Worm (Caenorhabditis elegans) whole organism, late embryonic: Measurements from ENCODE around the gene abf-4.
"Not testable (repeated sequence)": the region's sequence is repeated elsewhere in the genome, so short reads cannot be mapped to it uniquely, and the experiment has no call there.

Experiments used
- ama-1 ChIP-seq: fragments of 150-350 bp; optimal IDR thresholded peaks from 2 replicates; lab custom pipeline; 2014
- elt-2 ChIP-seq: sonication (generic microtip); optimal IDR thresholded peaks from 2 replicates; lab custom pipeline; 2016; ENCODE audit warnings: missing genetic modification reagents, missing genetic modification characterization, missing compliant biosample characterization
- ets-4 ChIP-seq: sonication (generic microtip); optimal IDR thresholded peaks from 2 replicates; lab custom pipeline; 2016; ENCODE audit warnings: missing genetic modification characterization, missing compliant biosample characterization
- fax-1 ChIP-seq: sonication (generic microtip); optimal IDR thresholded peaks from 2 replicates; lab custom pipeline; 2016; ENCODE audit warnings: missing genotype, missing genetic modification characterization, missing compliant biosample characterization
- fkh-10 ChIP-seq: fragments of 150-350 bp; optimal IDR thresholded peaks from 2 replicates; lab custom pipeline; 2014; ENCODE audit warnings: missing biosample characterization, missing genetic modification reagents, missing genetic modification characterization
- odd-2 ChIP-seq: sonication (generic microtip); optimal IDR thresholded peaks from 2 replicates; lab custom pipeline; 2017; ENCODE audit warnings: antibody characterized with exemption, mild to moderate bottlenecking, missing genetic modification characterization, missing compliant biosample characterization
- ztf-16 ChIP-seq: sonication (generic microtip); optimal IDR thresholded peaks from 2 replicates; lab custom pipeline; 2017; ENCODE audit warnings: missing genetic modification characterization, missing compliant biosample characterization

DNA sequence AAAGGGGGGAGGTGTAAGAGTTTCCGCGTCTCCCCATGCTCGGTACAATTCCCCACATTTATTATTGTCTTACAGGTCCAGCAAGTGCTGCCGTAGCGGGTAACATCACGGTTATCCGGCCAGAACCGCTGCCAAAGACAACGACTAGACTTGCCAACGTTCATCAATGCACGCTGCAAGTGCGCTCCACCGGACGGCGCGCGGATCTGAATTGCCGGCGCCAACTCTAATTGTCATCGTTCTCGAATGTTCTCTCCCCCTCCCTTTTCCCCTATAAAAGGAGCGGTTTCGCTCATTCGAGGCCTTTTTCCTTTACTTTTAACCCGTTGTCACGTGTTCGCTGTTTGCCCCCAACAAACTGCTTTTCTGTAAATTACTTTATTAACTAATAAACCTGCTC is 44.5 kb downstream of the abf-4 start, which contains the start of gene Y38H6C.8:
- TF ChIP-seq ama-1; ztf-16 (tag; lab: Kevin White, UChicago); odd-2 (tag; lab: Kevin White, UChicago); fax-1; elt-2; ets-4 (tag; lab: Kevin White, UChicago); fkh-10 (GFP tag; lab: Kevin White, UChicago): not testable (repeated sequence)
